Fruit fly (Drosophila melanogaster) S2 (cell line): ENCODE measurements around the gene Gclm.

Experiments
- CG8478 ChIP-seq: fragments of >200 bp; optimal IDR thresholded peaks from 2 replicates; lab custom pipeline; 2018
- CTCF ChIP-seq, 2 experiments: fragments of >200 bp; optimal IDR thresholded peaks; 2 replicates each; lab custom pipeline; 2018

- no peak for TF ChIP-seq CTCF (optimal IDR thresholded peaks at IDR 0.05; lab: Kevin White, UChicago)
- no peak for TF ChIP-seq CG8478 (lab: Kevin White, UChicago)
Measured at dm6 chr3R:22673528-22673959, 12.8 kb downstream of the Gclm start.
